Worm (Caenorhabditis elegans) whole organism, late embryonic: ENCODE results near the gene bed-3.

Experiments used
- C38D4.7 ChIP-seq: fragments of 200-800 bp; sonication (Bioruptor generic); optimal IDR thresholded peaks from 2 replicates; lab custom pipeline; 2018; ENCODE audit warnings: mild to moderate bottlenecking, missing genetic modification characterization, moderate library complexity, missing compliant biosample characterization
- F13H6.1 ChIP-seq: sonication (generic microtip); optimal IDR thresholded peaks from 2 replicates; lab custom pipeline; 2016; ENCODE audit warnings: missing genetic modification characterization, missing compliant biosample characterization
- K09A11.1 ChIP-seq: sonication (generic microtip); optimal IDR thresholded peaks from 2 replicates; lab custom pipeline; 2017; ENCODE audit warnings: antibody characterized with exemption, mild to moderate bottlenecking, missing genetic modification characterization, missing compliant biosample characterization; ENCODE audit not compliant: insufficient read depth
- ahr-1 ChIP-seq: sonication (generic microtip); optimal IDR thresholded peaks from 2 replicates; lab custom pipeline; 2016; ENCODE audit warnings: missing genetic modification characterization, missing compliant biosample characterization
- ceh-18 ChIP-seq: sonication (generic microtip); optimal IDR thresholded peaks from 2 replicates; lab custom pipeline; 2016; ENCODE audit warnings: missing genetic modification characterization, missing compliant biosample characterization
- ceh-22 ChIP-seq: sonication (generic microtip); optimal IDR thresholded peaks from 2 replicates; lab custom pipeline; 2017; ENCODE audit warnings: missing biosample characterization, missing genetic modification characterization
- ceh-24 ChIP-seq: sonication (generic microtip); optimal IDR thresholded peaks from 2 replicates; lab custom pipeline; 2016; ENCODE audit warnings: mild to moderate bottlenecking, missing genetic modification characterization, missing compliant biosample characterization
- ceh-31 ChIP-seq: sonication (generic microtip); optimal IDR thresholded peaks from 2 replicates; lab custom pipeline; 2016; ENCODE audit warnings: missing genetic modification characterization, missing compliant biosample characterization
- ceh-34 ChIP-seq: sonication (generic microtip); optimal IDR thresholded peaks from 2 replicates; lab custom pipeline; 2016; ENCODE audit warnings: mild to moderate bottlenecking, missing genetic modification characterization, missing compliant biosample characterization
- ceh-45 ChIP-seq: fragments of 200-800 bp; sonication (Bioruptor generic); IDR thresholded peaks from 2 replicates; pipeline ENCODE4 v1.3.6; 2022; ENCODE audit warnings: missing genetic modification reagents, missing genetic modification characterization, missing compliant biosample characterization
- ceh-6 ChIP-seq: fragments of 200-800 bp; sonication (Bioruptor generic); optimal IDR thresholded peaks from 2 replicates; lab custom pipeline; 2018; ENCODE audit warnings: mild to moderate bottlenecking, missing genetic modification characterization, missing compliant biosample characterization
- ceh-9 ChIP-seq: sonication (generic microtip); optimal IDR thresholded peaks from 2 replicates; lab custom pipeline; 2016; ENCODE audit warnings: mild to moderate bottlenecking, missing genetic modification characterization, inconsistent platforms, missing compliant biosample characterization
- che-1 ChIP-seq: sonication (generic microtip); optimal IDR thresholded peaks from 2 replicates; lab custom pipeline; 2016; ENCODE audit warnings: mild to moderate bottlenecking, missing genetic modification characterization, missing compliant biosample characterization
- dmd-4 ChIP-seq: sonication (generic microtip); optimal IDR thresholded peaks from 2 replicates; lab custom pipeline; 2016; ENCODE audit warnings: borderline replicate concordance, missing genetic modification characterization, missing compliant biosample characterization
- elt-2 ChIP-seq: sonication (generic microtip); optimal IDR thresholded peaks from 2 replicates; lab custom pipeline; 2016; ENCODE audit warnings: missing genetic modification reagents, missing genetic modification characterization, missing compliant biosample characterization
- ets-4 ChIP-seq: sonication (generic microtip); optimal IDR thresholded peaks from 2 replicates; lab custom pipeline; 2016; ENCODE audit warnings: missing genetic modification characterization, missing compliant biosample characterization
- eyg-1 ChIP-seq: sonication (generic microtip); optimal IDR thresholded peaks from 2 replicates; lab custom pipeline; 2016; ENCODE audit warnings: missing genotype, missing genetic modification characterization, missing compliant biosample characterization
- fax-1 ChIP-seq: sonication (generic microtip); optimal IDR thresholded peaks from 2 replicates; lab custom pipeline; 2016; ENCODE audit warnings: missing genotype, missing genetic modification characterization, missing compliant biosample characterization
- fkh-10 ChIP-seq: fragments of 150-350 bp; optimal IDR thresholded peaks from 2 replicates; lab custom pipeline; 2014; ENCODE audit warnings: missing biosample characterization, missing genetic modification reagents, missing genetic modification characterization
- gmeb-2 ChIP-seq: sonication (generic microtip); optimal IDR thresholded peaks from 2 replicates; lab custom pipeline; 2016; ENCODE audit warnings: missing genetic modification characterization, inconsistent platforms, missing compliant biosample characterization
- hlh-30 ChIP-seq: sonication (generic microtip); optimal IDR thresholded peaks from 2 replicates; lab custom pipeline; 2017; ENCODE audit warnings: antibody characterized with exemption, missing genetic modification characterization, missing compliant biosample characterization; ENCODE audit not compliant: insufficient read depth
- madf-2 ChIP-seq: sonication (generic microtip); optimal IDR thresholded peaks from 2 replicates; lab custom pipeline; 2017; ENCODE audit warnings: missing genetic modification characterization, missing compliant biosample characterization
- mec-3 ChIP-seq: sonication (generic microtip); optimal IDR thresholded peaks from 2 replicates; lab custom pipeline; 2016; ENCODE audit warnings: borderline replicate concordance, missing genetic modification characterization, missing compliant biosample characterization
- nhr-11 ChIP-seq: fragments of 150-350 bp; optimal IDR thresholded peaks from 2 replicates; lab custom pipeline; 2014; ENCODE audit warnings: missing biosample characterization, missing genetic modification characterization
- npax-4 ChIP-seq: sonication (generic microtip); optimal IDR thresholded peaks from 2 replicates; lab custom pipeline; 2016; ENCODE audit warnings: missing genetic modification characterization, missing compliant biosample characterization
- odd-2 ChIP-seq: sonication (generic microtip); optimal IDR thresholded peaks from 2 replicates; lab custom pipeline; 2017; ENCODE audit warnings: antibody characterized with exemption, mild to moderate bottlenecking, missing genetic modification characterization, missing compliant biosample characterization
- pat-9 ChIP-seq: fragments of 200-800 bp; sonication (Bioruptor generic); optimal IDR thresholded peaks from 2 replicates; lab custom pipeline; 2018; ENCODE audit warnings: mild to moderate bottlenecking, missing genetic modification characterization, moderate library complexity, missing compliant biosample characterization
- pha-2 ChIP-seq: sonication (generic microtip); optimal IDR thresholded peaks from 2 replicates; lab custom pipeline; 2017; ENCODE audit warnings: mild to moderate bottlenecking, missing genetic modification characterization, missing compliant biosample characterization
- pha-4 ChIP-seq: fragments of 150-350 bp; optimal IDR thresholded peaks from 2 replicates; lab custom pipeline; 2018; ENCODE audit warnings: missing biosample characterization, missing genetic modification reagents, missing genetic modification characterization
- pqm-1 ChIP-seq: sonication (generic microtip); optimal IDR thresholded peaks from 2 replicates; lab custom pipeline; 2016; ENCODE audit warnings: missing genetic modification characterization, missing compliant biosample characterization
- pros-1 ChIP-seq: fragments of 150-350 bp; optimal IDR thresholded peaks from 2 replicates; lab custom pipeline; 2014; ENCODE audit warnings: missing biosample characterization, missing genetic modification reagents, missing genetic modification characterization
- ref-2 ChIP-seq: sonication (generic microtip); optimal IDR thresholded peaks from 2 replicates; lab custom pipeline; 2016; ENCODE audit warnings: missing genetic modification characterization, missing compliant biosample characterization
- sdc-2 ChIP-seq: sonication (generic microtip); optimal IDR thresholded peaks from 2 replicates; lab custom pipeline; 2016; ENCODE audit warnings: missing genotype, missing genetic modification characterization, missing compliant biosample characterization
- sox-4 ChIP-seq: sonication (generic microtip); optimal IDR thresholded peaks from 2 replicates; lab custom pipeline; 2017; ENCODE audit warnings: mild to moderate bottlenecking, missing genetic modification characterization, inconsistent platforms, missing compliant biosample characterization
- syd-9 ChIP-seq: sonication (generic microtip); optimal IDR thresholded peaks from 2 replicates; lab custom pipeline; 2016; ENCODE audit warnings: mild to moderate bottlenecking, missing genetic modification characterization, moderate library complexity, missing compliant biosample characterization
- tbx-2 ChIP-seq: sonication (generic microtip); optimal IDR thresholded peaks from 2 replicates; lab custom pipeline; 2016; ENCODE audit warnings: missing genetic modification characterization, missing compliant biosample characterization
- unc-3 ChIP-seq, 2 experiments: fragments of 200-800 bp in 1 of 2; sonication (Bioruptor generic) in 1 of 2; sonication (generic microtip) in 1 of 2; conservative IDR thresholded peaks in 1 of 2; optimal IDR thresholded peaks in 1 of 2; 2 replicates each; pipeline versions ENCODE4 v1.3.6 to Lab custom; 2016 to 2022; ENCODE audit warnings: missing compliant biosample characterization in 2 of 2, missing genetic modification characterization in 2 of 2, missing genetic modification reagents in 1 of 2
- unc-55 ChIP-seq: sonication (generic microtip); optimal IDR thresholded peaks from 2 replicates; lab custom pipeline; 2017; ENCODE audit warnings: missing biosample characterization, missing genetic modification reagents, missing genetic modification characterization
- unc-86 ChIP-seq: sonication (generic microtip); optimal IDR thresholded peaks from 2 replicates; lab custom pipeline; 2016; ENCODE audit warnings: missing genetic modification characterization, missing compliant biosample characterization
- ztf-16 ChIP-seq: sonication (generic microtip); optimal IDR thresholded peaks from 2 replicates; lab custom pipeline; 2017; ENCODE audit warnings: missing genetic modification characterization, missing compliant biosample characterization

The bed-3 gene

ce11 chrIV:9915128-9915527 is 1.2 kb upstream of the bed-3 start:
- no peak for TF ChIP-seq sdc-2 (tag; lab: Kevin White, UChicago)
- TF ChIP-seq gmeb-2 (tag; lab: Kevin White, UChicago) = no peak
- no peak for TF ChIP-seq ceh-9
- TF ChIP-seq che-1 (tag; lab: Kevin White, UChicago) = no peak
- no peak for TF ChIP-seq ref-2 (tag; lab: Kevin White, UChicago)
- no peak for TF ChIP-seq dmd-4
- no peak for TF ChIP-seq unc-86 (tag; lab: Kevin White, UChicago)
- no peak for TF ChIP-seq tbx-2 (tag; lab: Kevin White, UChicago)
- no peak for TF ChIP-seq elt-2
- no peak for TF ChIP-seq fkh-10 (GFP tag; lab: Kevin White, UChicago)
- TF ChIP-seq unc-3 (GFP tag; conservative IDR thresholded peaks at IDR 0.05; lab: Robert Waterston, UW) = no peak
- TF ChIP-seq unc-3 (tag; optimal IDR thresholded peaks at IDR 0.05; lab: Kevin White, UChicago) = no peak

- TF ChIP-seq ceh-6 (GFP tag; lab: Kevin White, UChicago) (no peak), pat-9 (no peak), C38D4.7 (GFP tag; lab: Kevin White, UChicago) (no peak), ref-2 (tag; lab: Kevin White, UChicago) (no peak), nhr-11 (tag; lab: Kevin White, UChicago) (no peak), K09A11.1 (no peak), elt-2 (no peak), madf-2 (tag; lab: Kevin White, UChicago) (no peak), pha-4 (tag; lab: Kevin White, UChicago) (no peak), odd-2 (tag; lab: Kevin White, UChicago) (no peak), unc-86 (tag; lab: Kevin White, UChicago) (no peak), hlh-30 (tag; lab: Kevin White, UChicago) (no peak)
Observed at ce11 chrIV:9918021-9918420, 1.7 kb downstream of the bed-3 start.

- TF ChIP-seq ets-4 (tag; lab: Kevin White, UChicago) (no peak), unc-55 (GFP tag; lab: Kevin White, UChicago) (no peak), mec-3 (no peak), ahr-1 (tag; lab: Kevin White, UChicago) (no peak), unc-86 (tag; lab: Kevin White, UChicago) (no peak), eyg-1 (tag; lab: Kevin White, UChicago) (no peak), F13H6.1 (tag; lab: Kevin White, UChicago) (no peak), ceh-34 (tag; lab: Kevin White, UChicago) (no peak), madf-2 (tag; lab: Kevin White, UChicago) (no peak), npax-4 (tag; lab: Kevin White, UChicago) (no peak), fax-1 (tag; lab: Kevin White, UChicago) (no peak)
Observed at ce11 chrIV:9920426-9920825, 4.1 kb downstream of the bed-3 start.

- no peak for TF ChIP-seq elt-2
- no peak for TF ChIP-seq pha-2 (tag; lab: Kevin White, UChicago)
- no peak for TF ChIP-seq madf-2 (tag; lab: Kevin White, UChicago)
- TF ChIP-seq ceh-24 (tag; lab: Kevin White, UChicago) = no peak
- no peak for TF ChIP-seq ceh-22
- no peak for TF ChIP-seq syd-9 (tag; lab: Kevin White, UChicago)
- no peak for TF ChIP-seq ztf-16 (tag; lab: Kevin White, UChicago)
- no peak for TF ChIP-seq pqm-1
- TF ChIP-seq K09A11.1 = no peak
- no peak for TF ChIP-seq fax-1 (tag; lab: Kevin White, UChicago)
- TF ChIP-seq sox-4 (tag; lab: Kevin White, UChicago) = no peak
- no peak for TF ChIP-seq fkh-10 (GFP tag; lab: Kevin White, UChicago)
- no peak for TF ChIP-seq pros-1
- TF ChIP-seq ceh-18 (tag; lab: Kevin White, UChicago) = no peak
- TF ChIP-seq ceh-31 (tag; lab: Kevin White, UChicago) = no peak
- TF ChIP-seq ceh-45 = no peak
- no peak for TF ChIP-seq nhr-11 (tag; lab: Kevin White, UChicago)
- no peak for TF ChIP-seq unc-86 (tag; lab: Kevin White, UChicago)
Observed at ce11 chrIV:9924419-9924818, 8.1 kb downstream of the bed-3 start.
